Fruit fly (Drosophila melanogaster) whole organism, pupa: ENCODE results near the gene Pi4KIIIalpha.

ENCODE experiments used
- CG10348 ChIP-seq: fragments of 200-800 bp; sonication (Bioruptor generic); IDR thresholded peaks from 2 replicates; pipeline ENCODE4 v1.3.6; 2022; ENCODE audit warnings: missing biosample characterization, missing genetic modification characterization
- CG12605 ChIP-seq: fragments of 200-800 bp; sonication (Bioruptor generic); IDR thresholded peaks from 2 replicates; pipeline ENCODE4 v1.3.6; 2022; ENCODE audit warnings: missing biosample characterization, missing genetic modification characterization
- CG13204 ChIP-seq: fragments of 200-800 bp; sonication (Bioruptor generic); optimal IDR thresholded peaks from 2 replicates; lab custom pipeline; 2018; ENCODE audit warnings: missing biosample characterization, mild to moderate bottlenecking, missing genetic modification characterization, moderate library complexity
- CG14655 ChIP-seq: fragments of 200-800 bp; sonication (Bioruptor generic); optimal IDR thresholded peaks from 3 replicates; lab custom pipeline; 2017; ENCODE audit warnings: mild to moderate bottlenecking, missing biosample characterization, missing genetic modification reagents, missing genetic modification characterization
- CG15710 ChIP-seq: fragments of 200-800 bp; sonication (Bioruptor generic); optimal IDR thresholded peaks from 2 replicates; lab custom pipeline; 2018; ENCODE audit warnings: missing biosample characterization, mild to moderate bottlenecking, missing genetic modification characterization, moderate library complexity
- CG17806 ChIP-seq: fragments of 200-800 bp; sonication (Bioruptor generic); optimal IDR thresholded peaks from 2 replicates; lab custom pipeline; 2018; ENCODE audit warnings: missing biosample characterization, mild to moderate bottlenecking, missing genetic modification characterization, moderate library complexity
- CG32121 ChIP-seq: fragments of 200-800 bp; sonication (Bioruptor generic); IDR thresholded peaks from 2 replicates; pipeline ENCODE4 v1.3.6; 2022; ENCODE audit warnings: missing biosample characterization, missing genetic modification characterization
- CG34367 ChIP-seq: fragments of 200-800 bp; sonication (Bioruptor generic); optimal IDR thresholded peaks from 2 replicates; lab custom pipeline; 2018; ENCODE audit warnings: missing biosample characterization, mild to moderate bottlenecking, missing genetic modification characterization
- CG4496 ChIP-seq: fragments of 200-800 bp; sonication (Bioruptor generic); IDR thresholded peaks from 3 replicates; pipeline ENCODE4 v1.3.6; 2022; ENCODE audit warnings: missing biosample characterization, missing genetic modification characterization
- CG8159 ChIP-seq: fragments of 200-800 bp; sonication (Bioruptor generic); optimal IDR thresholded peaks from 3 replicates; lab custom pipeline; 2018; ENCODE audit warnings: missing biosample characterization, mild to moderate bottlenecking, missing genetic modification characterization, moderate library complexity
- CG8301 ChIP-seq: fragments of 200-800 bp; sonication (Bioruptor generic); optimal IDR thresholded peaks from 2 replicates; lab custom pipeline; 2018; ENCODE audit warnings: missing biosample characterization, mild to moderate bottlenecking, missing genetic modification characterization
- CG9948 ChIP-seq: fragments of 200-800 bp; sonication (Bioruptor generic); optimal IDR thresholded peaks from 2 replicates; lab custom pipeline; 2018; ENCODE audit warnings: missing biosample characterization, mild to moderate bottlenecking, missing genetic modification characterization, moderate library complexity
- D1 ChIP-seq: fragments of 200-800 bp; sonication (Bioruptor generic); optimal IDR thresholded peaks from 2 replicates; lab custom pipeline; 2018; ENCODE audit warnings: missing biosample characterization, mild to moderate bottlenecking, missing genetic modification characterization, moderate library complexity
- EcR ChIP-seq: fragments of 200-800 bp; sonication (Bioruptor generic); optimal IDR thresholded peaks from 3 replicates; lab custom pipeline; 2019; ENCODE audit warnings: missing biosample characterization, missing genetic modification characterization, mild to moderate bottlenecking, moderate library complexity, missing genetic modification reagents
- Ets98B ChIP-seq: fragments of 200-800 bp; sonication (Bioruptor generic); IDR thresholded peaks from 2 replicates; pipeline ENCODE4 v1.3.6; 2022; ENCODE audit warnings: missing biosample characterization, missing genetic modification characterization
- Pif1A ChIP-seq: fragments of 200-800 bp; sonication (Bioruptor generic); optimal IDR thresholded peaks from 3 replicates; lab custom pipeline; 2016; ENCODE audit warnings: missing biosample characterization, missing genetic modification characterization
- Pif1B ChIP-seq: fragments of 200-800 bp; sonication (Bioruptor generic); optimal IDR thresholded peaks from 3 replicates; lab custom pipeline; 2016; ENCODE audit warnings: missing biosample characterization, missing genetic modification characterization
- Snoo ChIP-seq: fragments of 200-800 bp; sonication (Bioruptor generic); optimal IDR thresholded peaks from 3 replicates; lab custom pipeline; 2017; ENCODE audit warnings: missing biosample characterization, mild to moderate bottlenecking, missing genetic modification characterization, inconsistent platforms
- fd96Ca ChIP-seq: fragments of 200-800 bp; sonication (Bioruptor generic); IDR thresholded peaks from 3 replicates; pipeline ENCODE4 v1.3.6; 2022; ENCODE audit warnings: missing biosample characterization, missing genetic modification characterization
- gl ChIP-seq: fragments of 200-800 bp; sonication (Bioruptor generic); optimal IDR thresholded peaks from 2 replicates; lab custom pipeline; 2018; ENCODE audit warnings: missing biosample characterization, mild to moderate bottlenecking, missing genetic modification characterization
- rn ChIP-seq: fragments of 200-800 bp; sonication (Bioruptor generic); IDR thresholded peaks from 2 replicates; pipeline ENCODE4 v1.3.6; 2022; ENCODE audit warnings: missing biosample characterization, missing genetic modification characterization

The Pi4KIIIalpha gene

DNA sequence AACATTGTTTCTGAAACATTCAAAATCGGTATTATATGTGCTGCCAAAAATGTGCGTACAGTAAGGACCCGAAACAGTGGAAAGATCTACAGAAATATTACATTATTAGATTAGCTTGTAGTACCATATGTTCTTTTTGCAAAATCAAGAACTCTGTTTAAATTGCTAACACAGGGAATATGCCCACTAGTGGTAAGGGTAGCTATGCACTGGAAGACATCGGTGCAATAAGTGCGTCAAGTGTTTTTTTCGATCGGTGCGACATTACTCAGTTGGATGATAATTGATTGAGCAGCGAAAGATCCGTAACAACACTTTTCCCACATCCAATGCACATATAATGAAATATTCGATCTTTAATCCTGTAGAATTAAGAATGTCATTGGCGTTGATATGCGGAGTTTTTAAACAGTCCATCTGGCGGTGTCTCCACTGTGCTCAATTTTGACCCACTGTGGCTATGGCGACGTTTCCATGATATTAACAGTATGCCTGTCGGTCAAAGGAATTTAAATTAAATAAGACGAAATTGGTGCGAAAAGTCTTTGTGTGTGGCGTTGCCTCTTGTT lies 10.6 kb downstream of the Pi4KIIIalpha start:
- TF ChIP-seq CG13204 (GFP tag; lab: Kevin White, UChicago) (no peak), fd96Ca (GFP tag; lab: Robert Waterston, UW) (0 out of 3 replicates have a peak, but pooled peaks have one; percentile 26), CG32121 (GFP tag; lab: Robert Waterston, UW) (no peak), Pif1A (GFP tag; lab: Kevin White, UChicago) (no peak), D1 (no peak), CG8159 (tag; lab: Kevin White, UChicago) (no peak), CG15710 (peak; percentile 17), CG10348 (GFP tag; lab: Robert Waterston, UW) (no peak), CG9948 (no peak), EcR (GFP tag; lab: Kevin White, UChicago) (no peak), Ets98B (GFP tag; lab: Robert Waterston, UW) (0 out of 2 replicates have a peak, but pooled peaks have one; percentile 15), gl (tag; lab: Kevin White, UChicago) (no peak), Snoo (tag; lab: Kevin White, UChicago) (no peak), CG8301 (tag; lab: Kevin White, UChicago) (peak; percentile 25), Pif1B (no peak), CG34367 (tag; lab: Kevin White, UChicago) (no peak), CG17806 (tag; lab: Kevin White, UChicago) (no peak), CG12605 (no peak), CG4496 (GFP tag; lab: Robert Waterston, UW) (no peak; the same call in 2 of the 3 replicates), rn (GFP tag; lab: Robert Waterston, UW) (no peak)
- TF ChIP-seq, all 21 proteins: peak for 4

DNA sequence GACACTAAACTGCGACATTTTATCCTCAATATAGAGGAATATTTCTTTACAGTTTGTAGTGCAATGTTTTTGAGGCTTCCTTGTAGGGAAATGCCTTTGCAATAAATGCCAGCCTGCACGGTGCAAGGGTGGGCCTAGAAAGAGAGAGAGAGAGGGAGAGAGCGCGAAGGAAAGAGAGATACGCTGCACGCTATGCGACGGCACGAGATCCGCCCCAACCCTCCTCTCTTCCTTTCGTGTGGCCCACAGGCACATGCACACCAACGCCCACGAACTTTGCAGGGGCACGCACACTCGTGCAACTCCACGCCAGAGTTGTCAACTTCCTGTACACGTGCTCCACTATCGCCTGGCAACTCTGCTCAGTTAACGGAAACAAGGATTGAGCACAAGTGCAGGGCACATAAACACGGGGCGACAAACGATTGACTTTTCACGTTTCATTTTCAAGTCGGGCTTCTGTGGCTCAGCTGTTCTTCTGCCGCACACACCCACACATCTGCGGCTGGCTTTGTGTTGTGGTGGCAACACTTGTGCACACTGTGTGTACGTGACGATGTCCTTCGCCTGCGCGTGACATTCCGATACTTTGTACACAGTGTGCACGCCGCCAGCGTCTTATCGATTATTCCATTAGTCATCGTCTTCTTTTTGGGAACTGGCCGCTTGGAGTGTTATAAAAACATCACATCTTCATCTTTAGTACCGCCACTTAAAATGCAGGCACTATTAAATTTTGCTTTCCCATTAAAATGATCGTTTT lies 11.5 kb downstream of the Pi4KIIIalpha start:
- TF ChIP-seq CG10348 (GFP tag; lab: Robert Waterston, UW) = no peak
- peak; percentile 33; the same call in 1 of the 3 replicates for TF ChIP-seq fd96Ca (GFP tag; lab: Robert Waterston, UW)
- peak; percentile 1 for TF ChIP-seq CG13204 (GFP tag; lab: Kevin White, UChicago)

DNA sequence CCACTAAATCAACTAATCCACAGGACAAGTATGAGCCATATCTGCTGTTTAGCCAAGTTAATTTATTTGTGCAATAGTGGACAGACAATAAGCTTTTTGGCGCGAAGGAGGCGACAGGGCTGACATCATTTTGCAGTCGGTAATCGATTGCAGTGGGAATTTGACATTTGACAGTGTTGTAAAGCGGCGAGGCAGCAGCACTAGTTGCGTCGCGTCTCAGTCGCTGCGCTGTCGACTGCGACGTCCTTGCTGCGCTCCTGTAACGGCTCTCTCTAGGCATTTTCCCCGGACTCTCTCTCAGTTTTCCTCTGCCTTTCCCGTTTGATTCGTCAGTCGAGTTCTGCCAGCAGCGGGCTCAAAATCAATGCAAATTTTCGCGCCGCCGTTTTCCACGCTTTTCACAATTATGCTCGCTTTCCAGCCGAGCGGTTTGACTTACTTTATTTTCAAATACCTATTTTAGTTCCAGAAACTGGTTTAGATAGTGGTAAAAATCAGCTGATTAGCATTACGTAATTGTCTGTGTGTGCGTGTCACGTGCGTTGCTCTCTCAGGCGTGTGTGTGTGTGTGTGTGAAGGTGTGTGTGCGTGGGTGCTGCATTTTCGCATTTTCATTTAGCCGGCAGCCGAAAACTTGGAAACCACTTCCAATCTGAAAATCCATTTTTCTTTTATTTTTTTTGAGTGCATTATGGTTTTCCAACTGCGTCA lies 12.4 kb downstream of the Pi4KIIIalpha start:
- TF ChIP-seq Ets98B (GFP tag; lab: Robert Waterston, UW) (no peak), CG13204 (GFP tag; lab: Kevin White, UChicago) (no peak), Pif1A (GFP tag; lab: Kevin White, UChicago) (no peak), CG32121 (GFP tag; lab: Robert Waterston, UW) (no peak), fd96Ca (GFP tag; lab: Robert Waterston, UW) (no peak), rn (GFP tag; lab: Robert Waterston, UW) (no peak), gl (tag; lab: Kevin White, UChicago) (no peak), CG9948 (no peak)

DNA sequence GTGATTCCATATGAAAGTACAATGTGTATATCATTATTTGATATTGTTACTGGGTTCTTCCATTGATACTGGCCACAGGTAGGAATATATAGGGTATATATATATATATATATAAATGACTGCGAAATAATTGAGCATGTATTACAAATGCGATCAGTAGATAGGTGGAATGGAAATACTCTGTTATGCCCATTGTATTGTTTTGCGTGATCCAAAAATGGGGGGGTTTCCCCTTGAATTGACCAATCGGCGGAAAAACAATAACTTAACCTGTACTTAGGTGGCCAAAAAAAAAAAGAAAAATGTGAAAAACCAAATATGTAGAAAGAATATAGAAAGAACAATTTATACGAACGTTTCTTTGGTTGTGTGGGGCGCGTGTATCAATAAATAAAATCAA lies 13.3 kb downstream of the Pi4KIIIalpha start:
- TF ChIP-seq CG4496 (GFP tag; lab: Robert Waterston, UW) (no peak), Pif1B (no peak), CG34367 (tag; lab: Kevin White, UChicago) (no peak), rn (GFP tag; lab: Robert Waterston, UW) (no peak), CG9948 (no peak), CG10348 (GFP tag; lab: Robert Waterston, UW) (no peak), D1 (no peak), CG17806 (tag; lab: Kevin White, UChicago) (no peak), Snoo (tag; lab: Kevin White, UChicago) (no peak), fd96Ca (GFP tag; lab: Robert Waterston, UW) (no peak), CG14655 (GFP tag; lab: Kevin White, UChicago) (no peak), CG15710 (no peak), CG8159 (tag; lab: Kevin White, UChicago) (no peak), Ets98B (GFP tag; lab: Robert Waterston, UW) (no peak)

- TF ChIP-seq CG13204 (GFP tag; lab: Kevin White, UChicago) = no peak
- no peak for TF ChIP-seq gl (tag; lab: Kevin White, UChicago)
These were observed 14.0 kb downstream of the Pi4KIIIalpha start for dm6 chrX:2638646-2639045.
